Worm (Caenorhabditis elegans): Measurements from ENCODE around the gene B0244.17.

ce11 chrIII:5748360-5748759 is 15.3 kb downstream of the B0244.17 start:
- no peak for TF ChIP-seq sptf-1 (tag; optimal IDR thresholded peaks at IDR 0.05)
- TF ChIP-seq nhr-76 (tag; optimal IDR thresholded peaks at IDR 0.05), result no peak

Data from whole organism, mixed stage, embryonic.